Worm (Caenorhabditis elegans) whole organism, late embryonic: ENCODE data around the gene F08F3.6.

ENCODE experiments used
- F13H6.1 ChIP-seq: sonication (generic microtip); optimal IDR thresholded peaks from 2 replicates; lab custom pipeline; 2016; ENCODE audit warnings: missing genetic modification characterization, missing compliant biosample characterization
- Y22D7AL.16 ChIP-seq: sonication (generic microtip); optimal IDR thresholded peaks from 2 replicates; lab custom pipeline; 2016; ENCODE audit warnings: missing genetic modification characterization, missing compliant biosample characterization
- ama-1 ChIP-seq: fragments of 150-350 bp; optimal IDR thresholded peaks from 2 replicates; lab custom pipeline; 2014
- ceh-9 ChIP-seq: sonication (generic microtip); optimal IDR thresholded peaks from 2 replicates; lab custom pipeline; 2016; ENCODE audit warnings: mild to moderate bottlenecking, missing genetic modification characterization, inconsistent platforms, missing compliant biosample characterization
- hlh-15 ChIP-seq: sonication (generic microtip); optimal IDR thresholded peaks from 2 replicates; lab custom pipeline; 2016; ENCODE audit warnings: missing genetic modification characterization, missing compliant biosample characterization
- hlh-6 ChIP-seq: sonication (generic microtip); optimal IDR thresholded peaks from 2 replicates; lab custom pipeline; 2016; ENCODE audit warnings: missing genotype, missing genetic modification characterization, missing compliant biosample characterization
- nfya-1 ChIP-seq: sonication (generic microtip); optimal IDR thresholded peaks from 2 replicates; lab custom pipeline; 2017; ENCODE audit warnings: missing genetic modification characterization, mild to moderate bottlenecking, missing compliant biosample characterization, antibody characterized with exemption, moderate library complexity
- pag-3 ChIP-seq: sonication (generic microtip); optimal IDR thresholded peaks from 2 replicates; lab custom pipeline; 2016; ENCODE audit warnings: missing compliant biosample characterization, missing genetic modification characterization, borderline replicate concordance
- tbx-7 ChIP-seq: sonication (generic microtip); optimal IDR thresholded peaks from 2 replicates; lab custom pipeline; 2016; ENCODE audit warnings: missing genotype, missing genetic modification characterization, missing compliant biosample characterization
- ttx-3 ChIP-seq: sonication (generic microtip); optimal IDR thresholded peaks from 2 replicates; lab custom pipeline; 2016; ENCODE audit warnings: missing genetic modification reagents, missing genetic modification characterization, missing compliant biosample characterization
- unc-3 ChIP-seq, 2 experiments: fragments of 200-800 bp in 1 of 2; sonication (Bioruptor generic) in 1 of 2; sonication (generic microtip) in 1 of 2; conservative IDR thresholded peaks in 1 of 2; optimal IDR thresholded peaks in 1 of 2; 2 replicates each; pipeline versions ENCODE4 v1.3.6 to Lab custom; 2016 to 2022; ENCODE audit warnings: missing compliant biosample characterization in 2 of 2, missing genetic modification characterization in 2 of 2, missing genetic modification reagents in 1 of 2
- unc-86 ChIP-seq: sonication (generic microtip); optimal IDR thresholded peaks from 2 replicates; lab custom pipeline; 2016; ENCODE audit warnings: missing genetic modification characterization, missing compliant biosample characterization

ce11 chrV:5408921-5409320 lies 10.9 kb downstream of the F08F3.6 start:
- TF ChIP-seq unc-3 (GFP tag; conservative IDR thresholded peaks at IDR 0.05; lab: Robert Waterston, UW) (no peak), unc-3 (tag; optimal IDR thresholded peaks at IDR 0.05; lab: Kevin White, UChicago) (no peak), unc-86 (no peak), hlh-15 (no peak), nfya-1 (no peak), ama-1 (lab: Kevin White, UChicago) (no peak), F13H6.1 (tag; lab: Kevin White, UChicago) (no peak), hlh-6 (tag; lab: Kevin White, UChicago) (no peak), ceh-9 (tag; lab: Kevin White, UChicago) (no peak), ttx-3 (tag; lab: Kevin White, UChicago) (no peak), tbx-7 (tag; lab: Kevin White, UChicago) (no peak), pag-3 (tag; lab: Kevin White, UChicago) (no peak), Y22D7AL.16 (no peak)
